Fruit fly (Drosophila melanogaster): Measurements from ENCODE around the gene CG12093.

DNA sequence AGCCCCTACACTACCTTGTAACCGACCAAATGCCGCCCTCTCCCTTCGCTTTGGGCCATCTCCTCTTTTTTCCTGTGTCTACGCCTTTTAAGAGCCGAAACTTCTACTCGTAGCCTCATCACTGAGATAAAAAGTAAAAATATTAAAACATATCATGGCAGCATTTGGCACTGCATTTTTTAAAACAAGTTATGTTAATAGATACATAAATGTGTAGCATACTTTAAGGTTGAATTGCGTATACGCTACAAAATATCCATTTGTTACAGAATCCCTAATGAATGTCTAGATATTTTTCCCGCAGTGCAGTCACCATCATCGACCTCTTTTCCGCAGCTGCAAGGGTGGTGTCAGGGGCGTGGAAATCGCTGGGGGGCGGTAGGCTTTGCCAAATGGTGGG, 49.1 kb upstream of the CG12093 start:
- TF ChIP-seq cas (GFP tag; IDR thresholded peaks at IDR 0.05) = no peak
- TF ChIP-seq CG1647 (GFP tag; optimal IDR thresholded peaks at IDR 0.05) = peak; percentile 12
- TF ChIP-seq E2f1 (GFP tag; IDR thresholded peaks at IDR 0.05) = peak; percentile 52
- peak; percentile 55 for TF ChIP-seq corto (GFP tag; optimal IDR thresholded peaks at IDR 0.05)
- 0 out of 2 replicates have a peak, but pooled peaks have one; percentile 31 for TF ChIP-seq wor (GFP tag; IDR thresholded peaks at IDR 0.05)
